Fruit fly (Drosophila melanogaster) whole organism, embryonic: ENCODE measurements around the gene CG17666.

ENCODE experiments used
- Bdp1 ChIP-seq: fragments of 200-800 bp; sonication (Bioruptor generic); optimal IDR thresholded peaks from 3 replicates; lab custom pipeline; 2016; ENCODE audit warnings: missing biosample characterization, missing genetic modification characterization
- Bgb ChIP-seq: fragments of 200-800 bp; sonication (Bioruptor generic); IDR thresholded peaks from 2 replicates; pipeline ENCODE4 v1.3.6; 2022; ENCODE audit warnings: missing biosample characterization, missing genetic modification characterization; ENCODE audit not compliant: partially characterized antibody
- CG11695 ChIP-seq: fragments of 200-800 bp; sonication (Bioruptor generic); IDR thresholded peaks from 3 replicates; pipeline ENCODE4 v1.3.6; 2022; ENCODE audit warnings: missing biosample characterization, missing genetic modification characterization
- CG12659 ChIP-seq: fragments of 200-800 bp; sonication (Bioruptor generic); optimal IDR thresholded peaks from 3 replicates; lab custom pipeline; 2017; ENCODE audit warnings: mild to moderate bottlenecking, missing biosample characterization, missing genetic modification reagents, missing genetic modification characterization
- CG15696 ChIP-seq: fragments of 200-800 bp; sonication (Bioruptor generic); optimal IDR thresholded peaks from 2 replicates; lab custom pipeline; 2019; ENCODE audit warnings: missing biosample characterization, mild to moderate bottlenecking, missing genetic modification characterization, moderate library complexity
- CG16813 ChIP-seq: fragments of 200-800 bp; sonication (Bioruptor generic); IDR thresholded peaks from 3 replicates; pipeline ENCODE4 v1.3.6; 2022; ENCODE audit warnings: missing biosample characterization, missing genetic modification characterization; ENCODE audit not compliant: partially characterized antibody
- CG17186 ChIP-seq: fragments of 200-800 bp; sonication (Bioruptor generic); optimal IDR thresholded peaks from 3 replicates; lab custom pipeline; 2017; ENCODE audit warnings: missing biosample characterization, missing genetic modification reagents, missing genetic modification characterization
- CG17612 ChIP-seq: fragments of 200-800 bp; sonication (Bioruptor generic); IDR thresholded peaks from 2 replicates; pipeline ENCODE4 v1.3.6; 2022; ENCODE audit warnings: missing biosample characterization, missing genetic modification characterization
- CG2120 ChIP-seq: fragments of 200-800 bp; sonication (Bioruptor generic); optimal IDR thresholded peaks from 3 replicates; lab custom pipeline; 2016; ENCODE audit warnings: missing biosample characterization, missing genetic modification characterization
- CG31388 ChIP-seq: fragments of 200-800 bp; sonication (Bioruptor generic); optimal IDR thresholded peaks from 2 replicates; lab custom pipeline; 2016; ENCODE audit warnings: missing biosample characterization, missing genetic modification characterization
- CG42726 ChIP-seq: fragments of 200-800 bp; sonication (Bioruptor generic); IDR thresholded peaks from 2 replicates; pipeline ENCODE4 v1.3.6; 2022; ENCODE audit warnings: missing biosample characterization, missing genetic modification characterization; ENCODE audit not compliant: partially characterized antibody
- CG6791 ChIP-seq: fragments of 200-800 bp; sonication (Bioruptor generic); IDR thresholded peaks from 3 replicates; pipeline ENCODE4 v1.3.6; 2022; ENCODE audit warnings: missing biosample characterization, missing genetic modification characterization; ENCODE audit not compliant: partially characterized antibody
- CG7963 ChIP-seq: fragments of 200-800 bp; sonication (Bioruptor generic); IDR thresholded peaks from 3 replicates; pipeline ENCODE4 v1.3.6; 2022; ENCODE audit warnings: missing biosample characterization, missing genetic modification characterization; ENCODE audit not compliant: partially characterized antibody
- CG9215 ChIP-seq: fragments of 200-800 bp; sonication (Bioruptor generic); IDR thresholded peaks from 2 replicates; pipeline ENCODE4 v1.3.6; 2022; ENCODE audit warnings: missing biosample characterization, missing genetic modification characterization
- CG9437 ChIP-seq: fragments of 200-800 bp; sonication (Bioruptor generic); optimal IDR thresholded peaks from 2 replicates; lab custom pipeline; 2018; ENCODE audit warnings: missing biosample characterization, mild to moderate bottlenecking, missing genetic modification characterization
- Dip3 ChIP-seq: fragments of 200-800 bp; sonication (Bioruptor generic); optimal IDR thresholded peaks from 3 replicates; lab custom pipeline; 2016; ENCODE audit warnings: missing biosample characterization, missing genetic modification characterization
- Fer3 ChIP-seq: fragments of 200-800 bp; sonication (Bioruptor generic); optimal IDR thresholded peaks from 2 replicates; lab custom pipeline; 2018; ENCODE audit warnings: missing biosample characterization, mild to moderate bottlenecking, missing genetic modification characterization, moderate library complexity
- GATAe ChIP-seq: fragments of 200-800 bp; sonication (Bioruptor generic); conservative IDR thresholded peaks from 2 replicates; pipeline ENCODE4 v1.3.6; 2022; ENCODE audit warnings: missing biosample characterization, missing genetic modification characterization
- Mes4 ChIP-seq: fragments of 200-800 bp; sonication (Bioruptor generic); optimal IDR thresholded peaks from 2 replicates; lab custom pipeline; 2016; ENCODE audit warnings: missing biosample characterization, missing genetic modification characterization
- Opbp ChIP-seq: fragments of 200-800 bp; sonication (Bioruptor generic); IDR thresholded peaks from 3 replicates; pipeline ENCODE4 v1.3.6; 2022; ENCODE audit warnings: missing biosample characterization, missing genetic modification characterization; ENCODE audit not compliant: partially characterized antibody
- Ptx1 ChIP-seq: fragments of 200-800 bp; sonication (Bioruptor generic); IDR thresholded peaks from 2 replicates; pipeline ENCODE4 v1.3.6; 2022; ENCODE audit warnings: missing biosample characterization, missing genetic modification characterization
- Sin3A ChIP-seq: fragments of >200 bp; optimal IDR thresholded peaks from 2 replicates; lab custom pipeline; 2018
- Tbp ChIP-seq: fragments of >200 bp; optimal IDR thresholded peaks from 2 replicates; lab custom pipeline; 2018; ENCODE audit warnings: missing biosample characterization, missing genetic modification characterization
- Xbp1 ChIP-seq: fragments of 200-800 bp; sonication (Bioruptor generic); optimal IDR thresholded peaks from 3 replicates; lab custom pipeline; 2016; ENCODE audit warnings: missing biosample characterization, mild to moderate bottlenecking, missing genetic modification characterization
- amos ChIP-seq: fragments of 200-800 bp; sonication (Bioruptor generic); IDR thresholded peaks from 2 replicates; pipeline ENCODE4 v1.3.6; 2022; ENCODE audit warnings: missing biosample characterization, missing genetic modification characterization; ENCODE audit not compliant: partially characterized antibody
- ara ChIP-seq: fragments of 200-800 bp; sonication (Bioruptor generic); IDR thresholded peaks from 2 replicates; pipeline ENCODE4 v1.3.6; 2022; ENCODE audit warnings: missing biosample characterization, missing genetic modification characterization
- ato ChIP-seq: fragments of 200-800 bp; sonication (Bioruptor generic); IDR thresholded peaks from 2 replicates; pipeline ENCODE4 v1.3.6; 2022; ENCODE audit warnings: missing biosample characterization, missing genetic modification characterization; ENCODE audit not compliant: partially characterized antibody
- bbx ChIP-seq: fragments of 200-800 bp; sonication (Bioruptor generic); IDR thresholded peaks from 2 replicates; pipeline ENCODE4 v1.3.6; 2022; ENCODE audit warnings: missing biosample characterization, missing genetic modification characterization; ENCODE audit not compliant: partially characterized antibody
- bigmax ChIP-seq: fragments of 200-800 bp; sonication (Bioruptor generic); optimal IDR thresholded peaks from 2 replicates; lab custom pipeline; 2018; ENCODE audit warnings: missing biosample characterization, mild to moderate bottlenecking, missing genetic modification characterization
- bsh ChIP-seq, 2 experiments: fragments of 200-800 bp; sonication (Bioruptor generic); optimal IDR thresholded peaks; 2 replicates each; lab custom pipeline; 2017 to 2018; ENCODE audit warnings: mild to moderate bottlenecking in 2 of 2, missing biosample characterization in 2 of 2, missing genetic modification characterization in 2 of 2, moderate library complexity in 1 of 2
- cad ChIP-seq: fragments of >200 bp; optimal IDR thresholded peaks from 2 replicates; lab custom pipeline; 2017; ENCODE audit warnings: missing biosample characterization, missing genetic modification characterization
- chinmo ChIP-seq: fragments of 200-800 bp; sonication (Bioruptor generic); IDR thresholded peaks from 4 replicates; pipeline ENCODE4 v1.3.6; 2022; ENCODE audit warnings: missing biosample characterization, missing genetic modification characterization; ENCODE audit not compliant: partially characterized antibody
- chm ChIP-seq: fragments of 200-800 bp; sonication (Bioruptor generic); IDR thresholded peaks from 2 replicates; pipeline ENCODE4 v1.3.6; 2022; ENCODE audit warnings: missing biosample characterization, missing genetic modification characterization
- eyg ChIP-seq: fragments of 200-800 bp; sonication (Bioruptor generic); optimal IDR thresholded peaks from 3 replicates; lab custom pipeline; 2016; ENCODE audit warnings: missing biosample characterization, missing genetic modification characterization
- jumu ChIP-seq: fragments of 200-800 bp; sonication (Bioruptor generic); optimal IDR thresholded peaks from 3 replicates; lab custom pipeline; 2016; ENCODE audit warnings: missing biosample characterization, missing genetic modification characterization
- knrl ChIP-seq: fragments of 200-800 bp; sonication (Bioruptor generic); IDR thresholded peaks from 3 replicates; pipeline ENCODE4 v1.3.6; 2022; ENCODE audit warnings: missing biosample characterization, missing genetic modification characterization; ENCODE audit not compliant: partially characterized antibody
- lilli ChIP-seq: fragments of 200-800 bp; sonication (Bioruptor generic); optimal IDR thresholded peaks from 3 replicates; lab custom pipeline; 2016; ENCODE audit warnings: missing biosample characterization, missing genetic modification characterization
- mirr ChIP-seq: fragments of 200-800 bp; sonication (Bioruptor generic); optimal IDR thresholded peaks from 3 replicates; lab custom pipeline; 2018; ENCODE audit warnings: missing biosample characterization, mild to moderate bottlenecking, missing genetic modification characterization
- nmo ChIP-seq: fragments of 200-800 bp; sonication (Bioruptor generic); optimal IDR thresholded peaks from 2 replicates; lab custom pipeline; 2018; ENCODE audit warnings: missing biosample characterization, mild to moderate bottlenecking, missing genetic modification characterization, moderate library complexity
- rib ChIP-seq: fragments of 200-800 bp; sonication (Bioruptor generic); IDR thresholded peaks from 2 replicates; pipeline ENCODE4 v1.3.6; 2022; ENCODE audit warnings: missing biosample characterization, missing genetic modification characterization
- run ChIP-seq: fragments of 200-800 bp; sonication (Bioruptor generic); optimal IDR thresholded peaks from 3 replicates; lab custom pipeline; 2018; ENCODE audit warnings: missing biosample characterization, mild to moderate bottlenecking, missing genetic modification characterization
- sna ChIP-seq: fragments of 200-800 bp; sonication (Bioruptor generic); IDR thresholded peaks from 2 replicates; pipeline ENCODE4 v1.3.6; 2022; ENCODE audit warnings: missing biosample characterization, missing genetic modification characterization; ENCODE audit not compliant: partially characterized antibody
- sqz ChIP-seq: fragments of 200-800 bp; sonication (Bioruptor generic); optimal IDR thresholded peaks from 3 replicates; lab custom pipeline; 2018; ENCODE audit warnings: missing biosample characterization, mild to moderate bottlenecking, missing genetic modification characterization
- tin ChIP-seq: fragments of 200-800 bp; sonication (Bioruptor generic); optimal IDR thresholded peaks from 3 replicates; lab custom pipeline; 2016; ENCODE audit warnings: missing biosample characterization, missing genetic modification characterization
- unc-4 ChIP-seq: fragments of 200-800 bp; sonication (Bioruptor generic); IDR thresholded peaks from 2 replicates; pipeline ENCODE4 v1.3.6; 2022; ENCODE audit warnings: missing biosample characterization, missing genetic modification characterization; ENCODE audit not compliant: partially characterized antibody
- vnd ChIP-seq: fragments of 200-800 bp; sonication (Bioruptor generic); IDR thresholded peaks from 3 replicates; pipeline ENCODE4 v1.3.6; 2022; ENCODE audit warnings: missing biosample characterization, missing genetic modification characterization; ENCODE audit not compliant: partially characterized antibody
- zen2 ChIP-seq: fragments of 200-800 bp; sonication (Bioruptor generic); IDR thresholded peaks from 3 replicates; pipeline ENCODE4 v1.3.6; 2022; ENCODE audit warnings: missing biosample characterization, missing genetic modification characterization; ENCODE audit not compliant: partially characterized antibody

Gene CG17666

dm6 chr3L:12814806-12815205, 33.7 kb downstream of the CG17666 start (continued):
- TF ChIP-seq CG12659 (GFP tag; lab: Kevin White, UChicago) (peak; percentile 6), Sin3A (lab: Kevin White, UChicago) (no peak), nmo (GFP tag; lab: Kevin White, UChicago) (no peak), Bdp1 (GFP tag; lab: Kevin White, UChicago) (peak; percentile 98), mirr (GFP tag; lab: Kevin White, UChicago) (no peak), sqz (GFP tag; lab: Kevin White, UChicago) (no peak), CG6791 (GFP tag; lab: Robert Waterston, UW) (peak; percentile 84), CG11695 (GFP tag; lab: Robert Waterston, UW) (no peak), amos (peak; percentile 52), Fer3 (no peak), GATAe (GFP tag; lab: Robert Waterston, UW) (no peak), Ptx1 (GFP tag; lab: Robert Waterston, UW) (no peak), Bgb (GFP tag; lab: Robert Waterston, UW) (peak; percentile 69), lilli (GFP tag; lab: Kevin White, UChicago) (no peak), ara (GFP tag; lab: Robert Waterston, UW) (0 out of 2 replicates have a peak, but pooled peaks have one; percentile 13), CG15696 (tag; lab: Kevin White, UChicago) (no peak), CG7963 (GFP tag; lab: Robert Waterston, UW) (peak; percentile 83), sna (0 out of 2 replicates have a peak, but pooled peaks have one; percentile 24), CG16813 (GFP tag; lab: Robert Waterston, UW) (peak; percentile 57; the same call in 2 of the 3 replicates), knrl (GFP tag; lab: Robert Waterston, UW) (peak; percentile 28; the same call in 2 of the 3 replicates), bsh (GFP tag; optimal IDR thresholded peaks at IDR 0.05; lab: Kevin White, UChicago) (no peak), eyg (no peak), tin (no peak), bigmax (peak; percentile 40), CG31388 (GFP tag; lab: Kevin White, UChicago) (no peak), zen2 (GFP tag; lab: Robert Waterston, UW) (peak; percentile 35; the same call in 1 of the 3 replicates), Tbp (GFP tag; lab: Kevin White, UChicago) (no peak), rib (GFP tag; lab: Robert Waterston, UW) (no peak), chinmo (GFP tag; lab: Robert Waterston, UW) (peak; percentile 78; the same call in 2 of the 4 replicates)

DNA sequence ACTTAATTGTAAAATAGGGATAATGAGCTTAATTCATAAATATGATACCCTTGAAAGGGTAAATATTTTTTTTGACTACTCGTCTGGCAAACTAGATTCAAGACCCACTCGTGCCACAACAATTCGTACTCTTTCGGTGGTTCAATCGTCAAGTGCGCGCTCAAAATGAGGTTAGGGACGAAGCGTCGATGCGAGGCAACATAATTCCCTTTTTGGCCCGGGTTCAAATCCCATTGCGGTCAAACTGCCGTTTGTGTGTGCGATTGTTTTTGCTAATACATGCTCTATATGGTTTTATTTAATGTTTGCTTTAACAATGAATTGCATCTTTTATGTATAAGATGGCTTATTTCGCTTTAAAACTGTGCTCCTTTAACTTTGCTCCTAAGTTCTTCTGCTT, 34.6 kb downstream of the CG17666 start:
- TF ChIP-seq bigmax (peak; percentile 98), knrl (GFP tag; lab: Robert Waterston, UW) (peak; percentile 36; the same call in 2 of the 3 replicates), CG9215 (GFP tag; lab: Robert Waterston, UW) (no peak), Xbp1 (GFP tag; lab: Kevin White, UChicago) (no peak), Opbp (GFP tag; lab: Robert Waterston, UW) (peak; percentile 48; the same call in 2 of the 3 replicates), CG42726 (GFP tag; lab: Robert Waterston, UW) (peak; percentile 80; the same call in 1 of the 2 replicates), cad (no peak), Bdp1 (GFP tag; lab: Kevin White, UChicago) (peak; percentile 99), Bgb (GFP tag; lab: Robert Waterston, UW) (peak; percentile 67), run (tag; lab: Kevin White, UChicago) (no peak), ato (GFP tag; lab: Robert Waterston, UW) (peak; percentile 68), CG17186 (GFP tag; lab: Kevin White, UChicago) (no peak), Mes4 (GFP tag; lab: Kevin White, UChicago) (no peak), CG11695 (GFP tag; lab: Robert Waterston, UW) (0 out of 3 replicates have a peak, but pooled peaks have one; percentile 12), jumu (GFP tag; lab: Kevin White, UChicago) (no peak), CG2120 (no peak), amos (peak; percentile 62), vnd (GFP tag; lab: Robert Waterston, UW) (peak; percentile 56; the same call in 2 of the 3 replicates), unc-4 (GFP tag; lab: Robert Waterston, UW) (no peak), CG17612 (GFP tag; lab: Robert Waterston, UW) (no peak), bbx (peak; percentile 51), CG9437 (GFP tag; lab: Kevin White, UChicago) (no peak), chm (GFP tag; lab: Robert Waterston, UW) (0 out of 2 replicates have a peak, but pooled peaks have one; percentile 33), Dip3 (GFP tag; lab: Kevin White, UChicago) (no peak), sna (peak; percentile 47; the same call in 1 of the 2 replicates)
